Fruit fly (Drosophila melanogaster): ENCODE results near the gene CG8565.
A peak's percentile ranks its signal among the peaks of the same experiment; 100 is the strongest.

Gene CG8565

dm6 chrX:15867863-15868262 is 30.2 kb downstream of the CG8565 start, which contains the start of gene Gapdh2:
Gapdh2 (plus strand) TSS chrX:15868145.
- peak; percentile 99 for TF ChIP-seq achi (GFP tag; optimal IDR thresholded peaks at IDR 0.05)
- peak; percentile 98 for TF ChIP-seq fd85E (GFP tag; optimal IDR thresholded peaks at IDR 0.05)
- TF ChIP-seq CG6854 (GFP tag; optimal IDR thresholded peaks at IDR 0.05): peak; percentile 99
- TF ChIP-seq acj6 (GFP tag; optimal IDR thresholded peaks at IDR 0.05): peak; percentile 99
- TF ChIP-seq CG11902 (GFP tag; optimal IDR thresholded peaks at IDR 0.05): peak; percentile 96
- peak; percentile 99 for TF ChIP-seq CG8319 (GFP tag; optimal IDR thresholded peaks at IDR 0.05)
- TF ChIP-seq Ets96B (tag; optimal IDR thresholded peaks at IDR 0.05): peak; percentile 100
- TF ChIP-seq Lpt (GFP tag; optimal IDR thresholded peaks at IDR 0.05): peak; percentile 100
- peak; percentile 100 for TF ChIP-seq eg (GFP tag; IDR thresholded peaks at IDR 0.05)
- TF ChIP-seq dac (GFP tag; optimal IDR thresholded peaks at IDR 0.05): peak; percentile 95
- TF ChIP-seq CG9139 (GFP tag; optimal IDR thresholded peaks at IDR 0.05): peak; percentile 99
- TF ChIP-seq Met (GFP tag; optimal IDR thresholded peaks at IDR 0.05): peak; percentile 100
- peak; percentile 100 for TF ChIP-seq vri (GFP tag; optimal IDR thresholded peaks at IDR 0.05)
- peak; percentile 98 for TF ChIP-seq Ets21C (GFP tag; optimal IDR thresholded peaks at IDR 0.05)
- TF ChIP-seq pdm3 (GFP tag; optimal IDR thresholded peaks at IDR 0.05): peak; percentile 99
- peak; percentile 99 for TF ChIP-seq Eip75B (GFP tag; optimal IDR thresholded peaks at IDR 0.05)
- peak; percentile 99 for TF ChIP-seq Hr4 (GFP tag; optimal IDR thresholded peaks at IDR 0.05)
- TF ChIP-seq CG4318 (GFP tag; optimal IDR thresholded peaks at IDR 0.05): peak; percentile 96
- peak; percentile 98 for TF ChIP-seq CG31627 (GFP tag; optimal IDR thresholded peaks at IDR 0.05)
- TF ChIP-seq CG6163 (GFP tag; IDR thresholded peaks at IDR 0.05): peak; percentile 100
- peak; percentile 99 for TF ChIP-seq cyc (GFP tag; optimal IDR thresholded peaks at IDR 0.05)
- TF ChIP-seq CG7368 (GFP tag; optimal IDR thresholded peaks at IDR 0.05): peak; percentile 99
- TF ChIP-seq Sox102F (GFP tag; optimal IDR thresholded peaks at IDR 0.05): peak; percentile 100
- peak; percentile 99 for TF ChIP-seq CG11762 (GFP tag; optimal IDR thresholded peaks at IDR 0.05; ENCODE audit: insufficient read depth)
- peak; percentile 42 for TF ChIP-seq Hr38 (GFP tag; optimal IDR thresholded peaks at IDR 0.05)
- TF ChIP-seq ss (GFP tag; optimal IDR thresholded peaks at IDR 0.05): peak; percentile 100
- TF ChIP-seq CG6792 (GFP tag; optimal IDR thresholded peaks at IDR 0.05): peak; percentile 100
- TF ChIP-seq CG34406 (GFP tag; optimal IDR thresholded peaks at IDR 0.05): peak; percentile 100
- TF ChIP-seq Smox (GFP tag; optimal IDR thresholded peaks at IDR 0.05): peak; percentile 100
- peak; percentile 99 for TF ChIP-seq spab (GFP tag; optimal IDR thresholded peaks at IDR 0.05)
- TF ChIP-seq CG8119 (GFP tag; IDR thresholded peaks at IDR 0.05): peak; percentile 100
- TF ChIP-seq net (GFP tag; optimal IDR thresholded peaks at IDR 0.05): peak; percentile 100
- peak; percentile 99 for TF ChIP-seq CG10631 (GFP tag; optimal IDR thresholded peaks at IDR 0.05)
- TF ChIP-seq CG3032 (tag; optimal IDR thresholded peaks at IDR 0.05): peak; percentile 100
- peak; percentile 99 for TF ChIP-seq Gug (GFP tag; IDR thresholded peaks at IDR 0.05)
- peak; percentile 99 for TF ChIP-seq CG16779 (tag; optimal IDR thresholded peaks at IDR 0.05)
- peak; percentile 99 for TF ChIP-seq dsx (GFP tag; optimal IDR thresholded peaks at IDR 0.05; ENCODE audit: poor library complexity, severe bottlenecking)
- peak; percentile 99 for TF ChIP-seq CG11294 (GFP tag; IDR thresholded peaks at IDR 0.05)
- peak; percentile 98 for TF ChIP-seq fd59A (GFP tag; optimal IDR thresholded peaks at IDR 0.05)
- peak; percentile 97 for TF ChIP-seq Sox15 (GFP tag; optimal IDR thresholded peaks at IDR 0.05)
- TF ChIP-seq CG8632 (GFP tag; optimal IDR thresholded peaks at IDR 0.05): peak; percentile 100
- peak; percentile 99 for TF ChIP-seq OdsH (GFP tag; optimal IDR thresholded peaks at IDR 0.05)
- TF ChIP-seq lz (GFP tag; optimal IDR thresholded peaks at IDR 0.05): peak; percentile 99
- peak; percentile 99 for TF ChIP-seq CG3919 (GFP tag; optimal IDR thresholded peaks at IDR 0.05)
- TF ChIP-seq CG6808 (GFP tag; optimal IDR thresholded peaks at IDR 0.05): peak; percentile 99
- peak; percentile 100 for TF ChIP-seq Eip78C (GFP tag)
- peak; percentile 99 for TF ChIP-seq CG10669 (GFP tag; optimal IDR thresholded peaks at IDR 0.05)
- peak; percentile 100 for TF ChIP-seq Eip93F (GFP tag; optimal IDR thresholded peaks at IDR 0.05)
- TF ChIP-seq Hr39 (GFP tag; optimal IDR thresholded peaks at IDR 0.05): peak; percentile 98
- TF ChIP-seq CG1621 (tag; optimal IDR thresholded peaks at IDR 0.05): peak; percentile 99
- peak; percentile 100 for TF ChIP-seq CG6276 (GFP tag; optimal IDR thresholded peaks at IDR 0.05)
- peak; percentile 100 for TF ChIP-seq svp (GFP tag)
